Worm (Caenorhabditis elegans): ENCODE data around the gene C25E10.12.

DNA sequence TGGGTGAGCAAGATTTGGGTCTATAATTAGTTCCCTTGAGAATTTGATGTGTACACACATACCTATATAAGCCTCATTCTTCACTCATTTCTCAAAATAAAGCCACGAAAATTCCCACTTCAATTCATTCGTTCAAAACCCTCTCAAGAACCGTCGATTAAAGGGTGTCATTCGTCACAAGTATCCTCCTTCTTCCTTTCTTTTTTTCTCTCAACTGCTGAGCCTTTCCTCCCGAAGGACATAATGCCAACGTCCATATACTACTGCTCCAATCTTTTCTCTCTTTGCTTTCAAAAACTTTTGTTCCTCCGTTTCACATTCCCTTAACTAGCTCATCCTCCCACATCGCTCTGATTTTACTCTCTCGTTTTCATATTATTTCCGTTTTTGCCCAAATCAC, 30.0 kb upstream of the C25E10.12 start, which contains the start of gene T27E4.1:
- TF ChIP-seq him-1 (tag; optimal IDR thresholded peaks at IDR 0.05) = no peak
- TF ChIP-seq dao-5 (tag; optimal IDR thresholded peaks at IDR 0.05) = no peak
- no peak for TF ChIP-seq W03F9.2 (tag; optimal IDR thresholded peaks at IDR 0.05)

All from whole organism, L4/young adult.